Fruit fly (Drosophila melanogaster) whole organism, embryonic: Measurements from ENCODE around the gene CG4896.

Source experiments
- Atf6 ChIP-seq: fragments of 200-800 bp; sonication (Bioruptor generic); IDR thresholded peaks from 2 replicates; pipeline ENCODE4 v1.3.6; 2022; ENCODE audit warnings: missing biosample characterization, missing genetic modification characterization
- B-H1 ChIP-seq: fragments of 200-800 bp; sonication (Bioruptor generic); IDR thresholded peaks from 3 replicates; pipeline ENCODE4 v1.3.6; 2022; ENCODE audit warnings: missing biosample characterization, missing genetic modification characterization
- B-H2 ChIP-seq: fragments of 200-800 bp; sonication (Bioruptor generic); optimal IDR thresholded peaks from 2 replicates; lab custom pipeline; 2018; ENCODE audit warnings: missing biosample characterization, mild to moderate bottlenecking, missing genetic modification characterization
- CG10321 ChIP-seq: fragments of 200-800 bp; sonication (Bioruptor generic); IDR thresholded peaks from 2 replicates; pipeline ENCODE4 v1.3.6; 2022; ENCODE audit warnings: missing biosample characterization, missing genetic modification characterization
- CG10431 ChIP-seq: fragments of 200-800 bp; sonication (Bioruptor generic); optimal IDR thresholded peaks from 3 replicates; lab custom pipeline; 2018; ENCODE audit warnings: missing biosample characterization, mild to moderate bottlenecking, missing genetic modification characterization
- CG10959 ChIP-seq: fragments of 200-800 bp; sonication (Bioruptor generic); IDR thresholded peaks from 2 replicates; pipeline ENCODE4 v1.3.6; 2022; ENCODE audit warnings: missing biosample characterization, missing genetic modification characterization
- CG12071 ChIP-seq: fragments of 200-800 bp; sonication (Bioruptor generic); optimal IDR thresholded peaks from 3 replicates; lab custom pipeline; 2018; ENCODE audit warnings: missing biosample characterization, mild to moderate bottlenecking, missing genetic modification characterization
- CG17829 ChIP-seq: fragments of 200-800 bp; optimal IDR thresholded peaks from 2 replicates; lab custom pipeline; 2019; ENCODE audit warnings: missing biosample characterization, mild to moderate bottlenecking, missing genetic modification characterization, moderate library complexity
- CG18262 ChIP-seq: fragments of 200-800 bp; optimal IDR thresholded peaks from 3 replicates; lab custom pipeline; 2019; ENCODE audit warnings: missing biosample characterization, mild to moderate bottlenecking, missing genetic modification characterization, moderate library complexity
- CG2129 ChIP-seq: fragments of 200-800 bp; sonication (Bioruptor generic); IDR thresholded peaks from 2 replicates; pipeline ENCODE4 v1.3.6; 2022; ENCODE audit warnings: missing biosample characterization, missing genetic modification characterization; ENCODE audit not compliant: partially characterized antibody
- CG3838 ChIP-seq: fragments of 200-800 bp; sonication (Bioruptor generic); optimal IDR thresholded peaks from 3 replicates; lab custom pipeline; 2016; ENCODE audit warnings: missing biosample characterization, missing genetic modification characterization
- CG42726 ChIP-seq: fragments of 200-800 bp; sonication (Bioruptor generic); IDR thresholded peaks from 2 replicates; pipeline ENCODE4 v1.3.6; 2022; ENCODE audit warnings: missing biosample characterization, missing genetic modification characterization; ENCODE audit not compliant: partially characterized antibody
- CG4328 ChIP-seq: fragments of 200-800 bp; sonication (Bioruptor generic); optimal IDR thresholded peaks from 3 replicates; lab custom pipeline; 2017; ENCODE audit warnings: missing biosample characterization, missing genetic modification reagents, missing genetic modification characterization
- CG4617 ChIP-seq: fragments of 200-800 bp; sonication (Bioruptor generic); optimal IDR thresholded peaks from 3 replicates; lab custom pipeline; 2016; ENCODE audit warnings: missing biosample characterization, missing genetic modification characterization, borderline replicate concordance
- CG7839 ChIP-seq: fragments of 200-800 bp; sonication (Bioruptor generic); optimal IDR thresholded peaks from 3 replicates; lab custom pipeline; 2018; ENCODE audit warnings: missing biosample characterization, mild to moderate bottlenecking, missing genetic modification characterization, moderate library complexity
- CG8924 ChIP-seq: fragments of 200-800 bp; optimal IDR thresholded peaks from 3 replicates; lab custom pipeline; 2019; ENCODE audit warnings: missing biosample characterization, mild to moderate bottlenecking, missing genetic modification characterization, moderate library complexity
- CG8944 ChIP-seq: fragments of 200-800 bp; sonication (Bioruptor generic); optimal IDR thresholded peaks from 3 replicates; lab custom pipeline; 2016; ENCODE audit warnings: missing biosample characterization, missing genetic modification characterization
- CG9437 ChIP-seq: fragments of 200-800 bp; sonication (Bioruptor generic); optimal IDR thresholded peaks from 2 replicates; lab custom pipeline; 2018; ENCODE audit warnings: missing biosample characterization, mild to moderate bottlenecking, missing genetic modification characterization
- CG9817 ChIP-seq: fragments of 200-800 bp; sonication (Bioruptor generic); optimal IDR thresholded peaks from 2 replicates; lab custom pipeline; 2018; ENCODE audit warnings: missing biosample characterization, mild to moderate bottlenecking, missing genetic modification characterization, moderate library complexity
- CG9932 ChIP-seq: fragments of 200-800 bp; sonication (Bioruptor generic); IDR thresholded peaks from 2 replicates; pipeline ENCODE4 v1.3.6; 2022; ENCODE audit warnings: missing biosample characterization, missing genetic modification characterization
- CrebB ChIP-seq: fragments of 200-800 bp; sonication (Bioruptor generic); optimal IDR thresholded peaks from 3 replicates; lab custom pipeline; 2018; ENCODE audit warnings: missing biosample characterization, mild to moderate bottlenecking, missing genetic modification characterization
- Dip3 ChIP-seq: fragments of 200-800 bp; sonication (Bioruptor generic); optimal IDR thresholded peaks from 3 replicates; lab custom pipeline; 2016; ENCODE audit warnings: missing biosample characterization, missing genetic modification characterization
- Ets65A ChIP-seq: fragments of 200-800 bp; sonication (Bioruptor generic); peaks from one replicate; lab custom pipeline; 2016; ENCODE audit warnings: missing biosample characterization, missing genetic modification characterization
- GATAe ChIP-seq: fragments of 200-800 bp; sonication (Bioruptor generic); conservative IDR thresholded peaks from 2 replicates; pipeline ENCODE4 v1.3.6; 2022; ENCODE audit warnings: missing biosample characterization, missing genetic modification characterization
- NK7.1 ChIP-seq: fragments of 200-800 bp; sonication (Bioruptor generic); optimal IDR thresholded peaks from 3 replicates; lab custom pipeline; 2016; ENCODE audit warnings: missing biosample characterization, missing genetic modification characterization
- Nf-YC ChIP-seq: fragments of 200-800 bp; optimal IDR thresholded peaks from 3 replicates; lab custom pipeline; 2019; ENCODE audit warnings: missing biosample characterization, mild to moderate bottlenecking, missing genetic modification characterization, moderate library complexity
- Poxn ChIP-seq: fragments of 200-800 bp; sonication (Bioruptor generic); IDR thresholded peaks from 2 replicates; pipeline ENCODE4 v1.3.6; 2022; ENCODE audit warnings: missing biosample characterization, missing genetic modification characterization
- Ptx1 ChIP-seq: fragments of 200-800 bp; sonication (Bioruptor generic); IDR thresholded peaks from 2 replicates; pipeline ENCODE4 v1.3.6; 2022; ENCODE audit warnings: missing biosample characterization, missing genetic modification characterization
- Rfx ChIP-seq: fragments of 200-800 bp; sonication (Bioruptor generic); IDR thresholded peaks from 2 replicates; pipeline ENCODE4 v1.3.6; 2022; ENCODE audit warnings: missing biosample characterization, missing genetic modification characterization
- TFAM ChIP-seq: fragments of 200-800 bp; sonication (Bioruptor generic); optimal IDR thresholded peaks from 2 replicates; lab custom pipeline; 2017; ENCODE audit warnings: missing biosample characterization, missing genetic modification characterization, inconsistent platforms
- ab ChIP-seq: fragments of 200-800 bp; sonication (Bioruptor generic); optimal IDR thresholded peaks from 2 replicates; lab custom pipeline; 2016; ENCODE audit warnings: missing biosample characterization, missing genetic modification characterization
- al ChIP-seq: fragments of 200-800 bp; sonication (Bioruptor generic); IDR thresholded peaks from 2 replicates; pipeline ENCODE4 v1.3.6; 2022; ENCODE audit warnings: missing biosample characterization, missing genetic modification characterization
- ara ChIP-seq: fragments of 200-800 bp; sonication (Bioruptor generic); IDR thresholded peaks from 2 replicates; pipeline ENCODE4 v1.3.6; 2022; ENCODE audit warnings: missing biosample characterization, missing genetic modification characterization
- br ChIP-seq: fragments of >200 bp; optimal IDR thresholded peaks from 2 replicates; lab custom pipeline; 2017
- btn ChIP-seq: fragments of 200-800 bp; sonication (Bioruptor generic); optimal IDR thresholded peaks from 2 replicates; lab custom pipeline; 2016; ENCODE audit warnings: missing biosample characterization, missing genetic modification characterization
- chinmo ChIP-seq: fragments of 200-800 bp; sonication (Bioruptor generic); IDR thresholded peaks from 4 replicates; pipeline ENCODE4 v1.3.6; 2022; ENCODE audit warnings: missing biosample characterization, missing genetic modification characterization; ENCODE audit not compliant: partially characterized antibody
- crol ChIP-seq: fragments of 200-800 bp; sonication (Bioruptor generic); IDR thresholded peaks from 2 replicates; pipeline ENCODE4 v1.3.6; 2022; ENCODE audit warnings: missing biosample characterization, missing genetic modification characterization
- eve ChIP-seq, 2 experiments: fragments of >200 bp; optimal IDR thresholded peaks; 2 replicates each; lab custom pipeline; 2017; ENCODE audit warnings: missing biosample characterization in 2 of 2, missing genetic modification characterization in 2 of 2
- fd96Cb ChIP-seq: fragments of 200-800 bp; sonication (Bioruptor generic); optimal IDR thresholded peaks from 2 replicates; lab custom pipeline; 2018; ENCODE audit warnings: missing biosample characterization, mild to moderate bottlenecking, missing genetic modification characterization, moderate library complexity
- fu2 ChIP-seq: fragments of 200-800 bp; sonication (Bioruptor generic); optimal IDR thresholded peaks from 2 replicates; lab custom pipeline; 2016; ENCODE audit warnings: missing biosample characterization, missing genetic modification characterization
- kni ChIP-seq: fragments of 200-800 bp; sonication (Bioruptor generic); optimal IDR thresholded peaks from 3 replicates; lab custom pipeline; 2017; ENCODE audit warnings: mild to moderate bottlenecking, missing biosample characterization, missing genetic modification reagents, missing genetic modification characterization
- run ChIP-seq: fragments of 200-800 bp; sonication (Bioruptor generic); optimal IDR thresholded peaks from 3 replicates; lab custom pipeline; 2018; ENCODE audit warnings: missing biosample characterization, mild to moderate bottlenecking, missing genetic modification characterization
- schlank ChIP-seq: fragments of 200-800 bp; sonication (Bioruptor generic); optimal IDR thresholded peaks from 2 replicates; lab custom pipeline; 2018; ENCODE audit warnings: missing biosample characterization, mild to moderate bottlenecking, missing genetic modification characterization
- sim ChIP-seq: fragments of 200-800 bp; sonication (Bioruptor generic); IDR thresholded peaks from 2 replicates; pipeline ENCODE4 v1.3.6; 2022; ENCODE audit warnings: missing biosample characterization, missing genetic modification characterization
- sima ChIP-seq: fragments of 200-800 bp; sonication (Bioruptor generic); optimal IDR thresholded peaks from 2 replicates; lab custom pipeline; 2016; ENCODE audit warnings: missing biosample characterization, missing genetic modification characterization
- ssp ChIP-seq: fragments of 200-800 bp; sonication (Bioruptor generic); IDR thresholded peaks from 2 replicates; pipeline ENCODE4 v1.3.6; 2022; ENCODE audit warnings: missing biosample characterization, missing genetic modification characterization
- sug ChIP-seq: fragments of 200-800 bp; optimal IDR thresholded peaks from 2 replicates; lab custom pipeline; 2019; ENCODE audit warnings: missing biosample characterization, mild to moderate bottlenecking, missing genetic modification characterization, moderate library complexity
- unc-4 ChIP-seq: fragments of 200-800 bp; sonication (Bioruptor generic); IDR thresholded peaks from 2 replicates; pipeline ENCODE4 v1.3.6; 2022; ENCODE audit warnings: missing biosample characterization, missing genetic modification characterization; ENCODE audit not compliant: partially characterized antibody
- zf30C ChIP-seq: fragments of 200-800 bp; sonication (Bioruptor generic); optimal IDR thresholded peaks from 3 replicates; lab custom pipeline; 2018; ENCODE audit warnings: missing biosample characterization, mild to moderate bottlenecking, missing genetic modification characterization

CG4896 gene

dm6 chr2L:1128932-1129887 is 48.3 kb upstream of the CG4896 start, which contains the start of the genes Pino and TBC1D23 (continued):
- TF ChIP-seq fu2 (GFP tag; lab: Kevin White, UChicago), result peak; percentile 9
- TF ChIP-seq btn, result no peak
- peak; percentile 84 for TF ChIP-seq Ptx1
- TF ChIP-seq CG18262, result peak; percentile 74
- no peak for TF ChIP-seq run (tag; lab: Kevin White, UChicago)
- peak; percentile 85 for TF ChIP-seq Rfx (GFP tag; lab: Robert Waterston, UW)
- no peak for TF ChIP-seq TFAM (GFP tag; lab: Kevin White, UChicago)
- TF ChIP-seq Atf6, result 0 out of 2 replicates have a peak, but pooled peaks have one; percentile 41
- TF ChIP-seq NK7.1 (GFP tag; lab: Kevin White, UChicago), result no peak
- TF ChIP-seq CG17829 (tag; lab: Kevin White, UChicago), result peak; percentile 78
- peak; percentile 83 for TF ChIP-seq sug (tag; lab: Kevin White, UChicago)
- peak; percentile 67 for TF ChIP-seq unc-4
- TF ChIP-seq ssp (GFP tag; lab: Robert Waterston, UW), result peak; percentile 54
- peak; percentile 67 for TF ChIP-seq Nf-YC (tag; lab: Kevin White, UChicago)
- peak; percentile 63 for TF ChIP-seq ara (GFP tag; lab: Robert Waterston, UW)
- TF ChIP-seq CG3838, result no peak
- TF ChIP-seq CG10959 (GFP tag; lab: Robert Waterston, UW), result no peak
- TF ChIP-seq B-H1 (GFP tag; lab: Robert Waterston, UW), result peak; percentile 42; the same call in 2 of the 3 replicates
- TF ChIP-seq ab, result no peak
- TF ChIP-seq CG7839 (tag; lab: Kevin White, UChicago), result peak; percentile 79
- TF ChIP-seq CG8944 (GFP tag; lab: Kevin White, UChicago), result peak; percentile 14
- TF ChIP-seq CG12071 (GFP tag; lab: Kevin White, UChicago), result no peak
- TF ChIP-seq CrebB (tag; lab: Kevin White, UChicago), result peak; percentile 14
- TF ChIP-seq fd96Cb (tag; lab: Kevin White, UChicago), result peak; percentile 63
- no peak for TF ChIP-seq br (lab: Kevin White, UChicago)
- 0 out of 4 replicates have a peak, but pooled peaks have one; percentile 4 for TF ChIP-seq chinmo (GFP tag; lab: Robert Waterston, UW)
- TF ChIP-seq GATAe (GFP tag; lab: Robert Waterston, UW), result 0 out of 2 replicates have a peak, but pooled peaks have one; percentile 18
- TF ChIP-seq B-H2 (GFP tag; lab: Kevin White, UChicago), result peak; percentile 57
- TF ChIP-seq zf30C, result no peak
- peak; percentile 88 for TF ChIP-seq crol (GFP tag; lab: Robert Waterston, UW)
- no peak for TF ChIP-seq sim (GFP tag; lab: Robert Waterston, UW)
- TF ChIP-seq CG4617, result no peak
- peak; percentile 77 for TF ChIP-seq CG9817 (tag; lab: Kevin White, UChicago)
- TF ChIP-seq sima (GFP tag; lab: Kevin White, UChicago), result no peak
- TF ChIP-seq CG9932, result peak; percentile 87
- TF ChIP-seq kni (GFP tag; lab: Kevin White, UChicago), result no peak
- no peak for TF ChIP-seq CG10431 (GFP tag; lab: Kevin White, UChicago)
- TF ChIP-seq CG10321 (GFP tag; lab: Robert Waterston, UW), result no peak
- no peak for TF ChIP-seq CG42726
- peak; percentile 100 for TF ChIP-seq CG9437 (GFP tag; lab: Kevin White, UChicago)
- peak; percentile 94 for TF ChIP-seq Ets65A (GFP tag; lab: Kevin White, UChicago)
- peak; percentile 78 for TF ChIP-seq al (GFP tag; lab: Robert Waterston, UW)
- TF ChIP-seq CG2129, result peak; percentile 41; the same call in 1 of the 2 replicates
- TF ChIP-seq schlank (tag; lab: Kevin White, UChicago), result no peak
- TF ChIP-seq eve (GFP tag; optimal IDR thresholded peaks at IDR 0.05; lab: Kevin White, UChicago), result no peak
- TF ChIP-seq Poxn (GFP tag; lab: Robert Waterston, UW), result no peak
- peak; percentile 37 for TF ChIP-seq CG4328 (GFP tag; lab: Kevin White, UChicago)
- TF ChIP-seq Dip3 (GFP tag; lab: Kevin White, UChicago), result peak; percentile 41
- TF ChIP-seq CG8924 (tag; lab: Kevin White, UChicago), result peak; percentile 80
